Worm (Caenorhabditis elegans) whole organism, L3 larva: ENCODE measurements around the gene acs-14.

ENCODE experiments used
- R02D3.7 ChIP-seq: fragments of 150-350 bp; optimal IDR thresholded peaks from 2 replicates; lab custom pipeline; 2014; ENCODE audit warnings: missing biosample characterization, missing genetic modification characterization
- ceh-82 ChIP-seq: fragments of 150-350 bp; optimal IDR thresholded peaks from 2 replicates; lab custom pipeline; 2014; ENCODE audit warnings: missing biosample characterization, missing genetic modification characterization
- egl-27 ChIP-seq: sonication (generic microtip); optimal IDR thresholded peaks from 4 replicates; lab custom pipeline; 2017; ENCODE audit warnings: missing biosample characterization, missing genetic modification reagents, missing genetic modification characterization
- lin-39 ChIP-seq: fragments of 150-350 bp; optimal IDR thresholded peaks from 2 replicates; lab custom pipeline; 2018; ENCODE audit warnings: missing biosample characterization, missing genetic modification reagents, missing genetic modification characterization
- nhr-237 ChIP-seq: fragments of 150-350 bp; optimal IDR thresholded peaks from 2 replicates; lab custom pipeline; 2014; ENCODE audit warnings: missing biosample characterization, missing genetic modification characterization
- nhr-28 ChIP-seq: fragments of 150-350 bp; optimal IDR thresholded peaks from 2 replicates; lab custom pipeline; 2014; ENCODE audit warnings: missing biosample characterization, missing genetic modification characterization
- nhr-77 ChIP-seq: fragments of 150-350 bp; optimal IDR thresholded peaks from 2 replicates; lab custom pipeline; 2014; ENCODE audit warnings: missing biosample characterization, missing genetic modification characterization
- pha-4 ChIP-seq: fragments of 150-350 bp; optimal IDR thresholded peaks from 2 replicates; lab custom pipeline; 2014; ENCODE audit warnings: missing biosample characterization, missing genetic modification reagents, missing genetic modification characterization
- pqm-1 ChIP-seq: fragments of 150-350 bp; optimal IDR thresholded peaks from 2 replicates; lab custom pipeline; 2017; ENCODE audit warnings: missing biosample characterization, missing genetic modification characterization, inconsistent platforms
- zag-1 ChIP-seq: fragments of 150-350 bp; optimal IDR thresholded peaks from 2 replicates; lab custom pipeline; 2014; ENCODE audit warnings: missing biosample characterization, missing genetic modification characterization
- ztf-4 ChIP-seq: fragments of 150-350 bp; optimal IDR thresholded peaks from 2 replicates; lab custom pipeline; 2014; ENCODE audit warnings: missing biosample characterization, missing genetic modification characterization

DNA sequence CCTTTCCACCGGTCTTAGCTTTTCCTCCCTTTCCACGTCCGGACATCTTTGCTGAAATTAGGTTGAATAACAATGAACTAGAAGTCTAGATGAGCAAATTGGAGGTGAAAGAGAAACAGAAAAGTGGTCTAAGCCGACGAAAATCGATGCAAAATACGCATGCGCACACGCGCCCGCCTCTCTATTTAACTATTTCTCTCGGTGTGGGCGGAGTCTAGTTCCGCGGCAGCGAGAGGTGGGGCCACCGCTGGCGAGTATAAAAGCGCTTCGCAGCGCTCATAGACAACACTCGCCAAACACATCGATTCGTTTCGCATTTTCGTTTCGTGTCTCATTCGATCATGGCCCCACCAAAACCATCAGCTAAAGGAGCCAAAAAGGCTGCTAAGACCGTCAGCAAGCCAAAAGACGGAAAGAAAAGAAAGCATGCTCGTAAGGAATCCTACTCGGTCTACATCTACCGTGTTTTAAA is 37.3 kb downstream of the acs-14 start, which contains the start of the genes his-35 and his-41:
- TF ChIP-seq R02D3.7 (tag; lab: Kevin White, UChicago), result no peak
- peak; percentile 34 for TF ChIP-seq pha-4
- no peak for TF ChIP-seq ztf-4 (tag; lab: Kevin White, UChicago)
- TF ChIP-seq pqm-1, result no peak
- TF ChIP-seq nhr-77 (tag; lab: Kevin White, UChicago), result no peak
- no peak for TF ChIP-seq nhr-28
- TF ChIP-seq nhr-237 (tag; lab: Kevin White, UChicago), result no peak
- TF ChIP-seq lin-39 (tag; lab: Kevin White, UChicago), result peak; percentile 57
- no peak for TF ChIP-seq egl-27 (tag; lab: Kevin White, UChicago)
- TF ChIP-seq zag-1 (tag; lab: Kevin White, UChicago), result no peak
- TF ChIP-seq ceh-82, result no peak
